Worm (Caenorhabditis elegans) whole organism, L1 larva: ENCODE data around the gene sru-19.

Source experiments
- C04F5.9 ChIP-seq: sonication (generic microtip); optimal IDR thresholded peaks from 2 replicates; lab custom pipeline; 2016; ENCODE audit warnings: missing genetic modification characterization, missing compliant biosample characterization
- F16B12.6 ChIP-seq: fragments of 150-350 bp; optimal IDR thresholded peaks from 2 replicates; lab custom pipeline; 2014; ENCODE audit warnings: missing biosample characterization, missing genetic modification characterization
- blmp-1 ChIP-seq: fragments of 150-350 bp; optimal IDR thresholded peaks from 2 replicates; lab custom pipeline; 2014; ENCODE audit warnings: missing biosample characterization, missing genetic modification characterization
- ceh-8 ChIP-seq: fragments of 200-800 bp; sonication (Bioruptor generic); optimal IDR thresholded peaks from 2 replicates; lab custom pipeline; 2018; ENCODE audit warnings: mild to moderate bottlenecking, missing genetic modification characterization, moderate library complexity, missing compliant biosample characterization
- ceh-82 ChIP-seq, 3 experiments: fragments of 150-350 bp in 1 of 3; sonication (generic microtip) in 2 of 3; optimal IDR thresholded peaks; 2 replicates each; lab custom pipeline; 2014 to 2017; ENCODE audit warnings: missing biosample characterization in 3 of 3, missing genetic modification characterization in 3 of 3
- ces-1 ChIP-seq: fragments of 150-350 bp; optimal IDR thresholded peaks from 2 replicates; lab custom pipeline; 2014; ENCODE audit warnings: missing biosample characterization, missing genetic modification reagents, missing genetic modification characterization
- efl-1 ChIP-seq, 4 experiments: fragments of 150-350 bp; optimal IDR thresholded peaks in 3 of 4; peaks in 1 of 4; 1 replicate in 1 of 4; 2 replicates in 3 of 4; lab custom pipeline; 2014; ENCODE audit warnings: missing biosample characterization in 2 of 4, missing genetic modification characterization in 2 of 4, missing genetic modification reagents in 2 of 4
- egl-13 ChIP-seq: sonication (generic microtip); optimal IDR thresholded peaks from 2 replicates; lab custom pipeline; 2016; ENCODE audit warnings: missing genotype, missing genetic modification reagents, missing genetic modification characterization, missing compliant biosample characterization
- elt-2 ChIP-seq: sonication (generic microtip); optimal IDR thresholded peaks from 2 replicates; lab custom pipeline; 2016; ENCODE audit warnings: missing genetic modification characterization, mild to moderate bottlenecking, inconsistent platforms, missing compliant biosample characterization, missing genetic modification reagents
- elt-3 ChIP-seq, 6 experiments: fragments of 150-350 bp in 1 of 6; sonication (generic microtip); optimal IDR thresholded peaks; 2 replicates each; lab custom pipeline; 2017 to 2018; ENCODE audit warnings: missing biosample characterization in 6 of 6, missing genetic modification characterization in 6 of 6, inconsistent platforms in 1 of 6
- fkh-10 ChIP-seq: sonication (generic microtip); optimal IDR thresholded peaks from 2 replicates; lab custom pipeline; 2017; ENCODE audit warnings: missing biosample characterization, missing genetic modification reagents, missing genetic modification characterization
- fkh-8 ChIP-seq: sonication (generic microtip); optimal IDR thresholded peaks from 2 replicates; lab custom pipeline; 2016; ENCODE audit warnings: mild to moderate bottlenecking, missing genetic modification characterization, missing compliant biosample characterization
- grh-1 ChIP-seq: fragments of 200-800 bp; sonication (Bioruptor generic); IDR thresholded peaks from 2 replicates; pipeline ENCODE4 v1.3.6; 2022; ENCODE audit warnings: missing genetic modification reagents, missing genetic modification characterization, missing compliant biosample characterization
- hpl-2 ChIP-seq: fragments of 150-350 bp; optimal IDR thresholded peaks from 2 replicates; lab custom pipeline; 2014; ENCODE audit warnings: missing biosample characterization, missing genetic modification reagents, missing genetic modification characterization
- irx-1 ChIP-seq: sonication (generic microtip); optimal IDR thresholded peaks from 2 replicates; lab custom pipeline; 2016; ENCODE audit warnings: missing genetic modification characterization, missing compliant biosample characterization
- isw-1 ChIP-seq: fragments of 200-800 bp; sonication (Bioruptor generic); IDR thresholded peaks from 2 replicates; pipeline ENCODE4 v1.3.6; 2022; ENCODE audit warnings: missing genetic modification characterization, missing compliant biosample characterization
- jun-1 ChIP-seq: fragments of 150-350 bp; optimal IDR thresholded peaks from 2 replicates; lab custom pipeline; 2014; ENCODE audit warnings: missing biosample characterization, missing genetic modification reagents, missing genetic modification characterization
- lin-13 ChIP-seq: fragments of 150-350 bp; optimal IDR thresholded peaks from 2 replicates; lab custom pipeline; 2014; ENCODE audit warnings: missing biosample characterization, missing genetic modification reagents, missing genetic modification characterization
- lin-14 ChIP-seq: fragments of 200-800 bp; sonication (Bioruptor generic); optimal IDR thresholded peaks from 2 replicates; lab custom pipeline; 2018; ENCODE audit warnings: mild to moderate bottlenecking, missing genetic modification characterization, moderate library complexity, missing compliant biosample characterization
- lin-35 ChIP-seq, 2 experiments: fragments of 150-350 bp; optimal IDR thresholded peaks; 2 replicates each; lab custom pipeline; 2014; ENCODE audit warnings: missing biosample characterization in 2 of 2, missing genetic modification characterization in 2 of 2, missing genetic modification reagents in 2 of 2
- lin-39 ChIP-seq: fragments of 150-350 bp; optimal IDR thresholded peaks from 2 replicates; lab custom pipeline; 2014; ENCODE audit warnings: missing biosample characterization, missing genetic modification reagents, missing genetic modification characterization
- lir-3 ChIP-seq: sonication (generic microtip); optimal IDR thresholded peaks from 2 replicates; lab custom pipeline; 2016; ENCODE audit warnings: mild to moderate bottlenecking, missing genetic modification characterization, moderate library complexity, missing compliant biosample characterization; ENCODE audit not compliant: poor library complexity
- mef-2 ChIP-seq: fragments of 150-350 bp; optimal IDR thresholded peaks from 2 replicates; lab custom pipeline; 2014; ENCODE audit warnings: missing biosample characterization, missing genetic modification characterization
- nhr-20 ChIP-seq: sonication (generic microtip); optimal IDR thresholded peaks from 2 replicates; lab custom pipeline; 2016; ENCODE audit warnings: mild to moderate bottlenecking, missing genetic modification characterization, missing compliant biosample characterization
- nhr-77 ChIP-seq: fragments of 150-350 bp; optimal IDR thresholded peaks from 2 replicates; lab custom pipeline; 2014; ENCODE audit warnings: missing biosample characterization, missing genetic modification characterization
- nhr-85 ChIP-seq: sonication (generic microtip); peaks from one replicate; lab custom pipeline; 2016; ENCODE audit warnings: missing genetic modification characterization, inconsistent platforms, missing compliant biosample characterization
- pag-3 ChIP-seq: sonication (generic microtip); optimal IDR thresholded peaks from 2 replicates; lab custom pipeline; 2017; ENCODE audit warnings: missing genetic modification characterization, mild to moderate bottlenecking, missing compliant biosample characterization, antibody characterized with exemption, borderline replicate concordance; ENCODE audit not compliant: insufficient read depth
- pqm-1 ChIP-seq: sonication (generic microtip); optimal IDR thresholded peaks from 3 replicates; lab custom pipeline; 2017; ENCODE audit warnings: missing biosample characterization, missing genetic modification characterization
- skn-1 ChIP-seq: fragments of 150-350 bp; optimal IDR thresholded peaks from 2 replicates; lab custom pipeline; 2014; ENCODE audit warnings: missing biosample characterization, missing genetic modification characterization
- sup-37 ChIP-seq: fragments of 200-800 bp; sonication (Bioruptor generic); optimal IDR thresholded peaks from 2 replicates; lab custom pipeline; 2018; ENCODE audit warnings: mild to moderate bottlenecking, missing genetic modification characterization, missing compliant biosample characterization
- tlp-1 ChIP-seq: fragments of 150-350 bp; optimal IDR thresholded peaks from 2 replicates; lab custom pipeline; 2014; ENCODE audit warnings: missing biosample characterization, missing genetic modification characterization
- zip-4 ChIP-seq: fragments of 200-800 bp; sonication (Bioruptor generic); optimal IDR thresholded peaks from 2 replicates; lab custom pipeline; 2018; ENCODE audit warnings: mild to moderate bottlenecking, missing genetic modification characterization, moderate library complexity, missing compliant biosample characterization
- ztf-11 ChIP-seq, 2 experiments: sonication (generic microtip); optimal IDR thresholded peaks; 2 replicates each; lab custom pipeline; 2016 to 2017; ENCODE audit warnings: missing genetic modification characterization in 2 of 2, missing biosample characterization in 1 of 2, missing compliant biosample characterization in 1 of 2

Gene sru-19

ce11 chrIV:12454750-12455149 lies 43.6 kb upstream of the sru-19 start, which contains the start of gene smz-1:
TSS of gene smz-1 (plus strand) at chrIV:12455050.
- no peak for TF ChIP-seq lin-13 (GFP tag; lab: Kevin White, UChicago)
- no peak for TF ChIP-seq lin-39 (tag; lab: Kevin White, UChicago)
- TF ChIP-seq zip-4 (GFP tag; lab: Kevin White, UChicago), result no peak
- TF ChIP-seq mef-2 (tag; lab: Kevin White, UChicago), result no peak

- TF ChIP-seq pqm-1 (tag; lab: Kevin White, UChicago) (no peak), nhr-20 (tag; lab: Kevin White, UChicago) (no peak), blmp-1 (tag; lab: Kevin White, UChicago) (no peak), F16B12.6 (no peak), ces-1 (no peak), isw-1 (GFP tag; lab: Robert Waterston, UW) (no peak), ceh-82 (tag; optimal IDR thresholded peaks at IDR 0.05; lab: Kevin White, UChicago) (no peak), sup-37 (GFP tag; lab: Kevin White, UChicago) (no peak), ceh-8 (GFP tag; lab: Kevin White, UChicago) (no peak), jun-1 (tag; lab: Kevin White, UChicago) (no peak)
- TF ChIP-seq, all 84 proteins: peak for 0
These were observed 41.7 kb upstream of the sru-19 start, which contains the start of gene C25G4.7 for ce11 chrIV:12456613-12457012. TSS of gene C25G4.7 (plus strand) at chrIV:12456913.

- TF ChIP-seq lir-3 (tag; lab: Kevin White, UChicago), result no peak
- TF ChIP-seq elt-3 (tag; optimal IDR thresholded peaks at IDR 0.05; lab: Kevin White, UChicago), result no peak
- TF ChIP-seq C04F5.9 (tag; lab: Kevin White, UChicago), result no peak
- no peak for TF ChIP-seq grh-1 (GFP tag; lab: Robert Waterston, UW)
- TF ChIP-seq hpl-2, result no peak
- no peak for TF ChIP-seq irx-1
- no peak for TF ChIP-seq lin-13 (GFP tag; lab: Kevin White, UChicago)
- no peak for TF ChIP-seq elt-2 (tag; lab: Kevin White, UChicago)
- TF ChIP-seq egl-13 (tag; lab: Kevin White, UChicago), result no peak
- no peak for TF ChIP-seq sup-37 (GFP tag; lab: Kevin White, UChicago)
- TF ChIP-seq efl-1 (optimal IDR thresholded peaks at IDR 0.05; lab: Kevin White, UChicago), result no peak
- TF ChIP-seq efl-1 (GFP tag; optimal IDR thresholded peaks at IDR 0.05 in 1 of 2; lab: Kevin White, UChicago), result no peak
- TF ChIP-seq skn-1 (tag; lab: Kevin White, UChicago), result no peak
- TF ChIP-seq pag-3 (tag; lab: Kevin White, UChicago), result no peak
- no peak for TF ChIP-seq tlp-1 (tag; lab: Kevin White, UChicago)
These were observed 35.0 kb upstream of the sru-19 start, which contains the start of gene C25G4.8 for ce11 chrIV:12463370-12463769. TSS of gene C25G4.8 (minus strand) at chrIV:12463470.

- peak in 1 of 3 experiments; percentile 46 for TF ChIP-seq ceh-82 (tag; optimal IDR thresholded peaks at IDR 0.05; lab: Kevin White, UChicago)
- peak; percentile 16 to 30 for TF ChIP-seq efl-1 (optimal IDR thresholded peaks at IDR 0.05; lab: Kevin White, UChicago)
- TF ChIP-seq efl-1 (GFP tag; optimal IDR thresholded peaks at IDR 0.05 in 1 of 2; lab: Kevin White, UChicago), result peak in 1 of 2 experiments; percentile 15
- TF ChIP-seq nhr-77 (tag; lab: Kevin White, UChicago), result peak; percentile 6
- TF ChIP-seq lin-35 (GFP tag; optimal IDR thresholded peaks at IDR 0.05; lab: Kevin White, UChicago), result peak in 1 of 2 experiments; percentile 22
- TF ChIP-seq lin-14, result peak; percentile 85
- peak; percentile 83 for TF ChIP-seq fkh-8 (tag; lab: Kevin White, UChicago)
- TF ChIP-seq ztf-11 (tag; optimal IDR thresholded peaks at IDR 0.05; lab: Kevin White, UChicago), result no peak
- peak; percentile 38 for TF ChIP-seq nhr-85 (tag; lab: Kevin White, UChicago)
- TF ChIP-seq skn-1 (tag; lab: Kevin White, UChicago), result peak; percentile 31
- peak; percentile 19 for TF ChIP-seq fkh-10 (GFP tag; lab: Kevin White, UChicago)
- TF ChIP-seq hpl-2, result no peak
These were observed 33.5 kb upstream of the sru-19 start for ce11 chrIV:12464822-12465221.
